Fruit fly (Drosophila melanogaster) whole organism, embryonic: ENCODE data around the gene NdufV3.

ENCODE experiments used
- Atf-2 ChIP-seq: fragments of 200-800 bp; sonication (Bioruptor generic); optimal IDR thresholded peaks from 2 replicates; lab custom pipeline; 2016; ENCODE audit warnings: missing biosample characterization, missing genetic modification characterization
- BEAF-32 ChIP-seq: fragments of 200-800 bp; sonication (Bioruptor generic); optimal IDR thresholded peaks from 3 replicates; lab custom pipeline; 2017; ENCODE audit warnings: missing biosample characterization, missing genetic modification characterization, mild to moderate bottlenecking, moderate library complexity, missing genetic modification reagents
- CG1024 ChIP-seq: fragments of 200-800 bp; sonication (Bioruptor generic); IDR thresholded peaks from 2 replicates; pipeline ENCODE4 v1.3.6; 2022; ENCODE audit warnings: missing biosample characterization, missing genetic modification characterization
- CG10321 ChIP-seq: fragments of 200-800 bp; sonication (Bioruptor generic); IDR thresholded peaks from 2 replicates; pipeline ENCODE4 v1.3.6; 2022; ENCODE audit warnings: missing biosample characterization, missing genetic modification characterization
- CG10654 ChIP-seq: fragments of 200-800 bp; sonication (Bioruptor generic); optimal IDR thresholded peaks from 2 replicates; lab custom pipeline; 2016; ENCODE audit warnings: missing biosample characterization, missing genetic modification characterization
- CG11504 ChIP-seq: fragments of 200-800 bp; sonication (Bioruptor generic); optimal IDR thresholded peaks from 3 replicates; lab custom pipeline; 2019; ENCODE audit warnings: missing biosample characterization, mild to moderate bottlenecking, missing genetic modification characterization, moderate library complexity
- CG17186 ChIP-seq: fragments of 200-800 bp; sonication (Bioruptor generic); optimal IDR thresholded peaks from 3 replicates; lab custom pipeline; 2017; ENCODE audit warnings: missing biosample characterization, missing genetic modification reagents, missing genetic modification characterization
- CG17361 ChIP-seq: fragments of 200-800 bp; sonication (Bioruptor generic); IDR thresholded peaks from 3 replicates; pipeline ENCODE4 v1.3.6; 2022; ENCODE audit warnings: missing biosample characterization, missing genetic modification characterization
- CG2129 ChIP-seq: fragments of 200-800 bp; sonication (Bioruptor generic); IDR thresholded peaks from 2 replicates; pipeline ENCODE4 v1.3.6; 2022; ENCODE audit warnings: missing biosample characterization, missing genetic modification characterization; ENCODE audit not compliant: partially characterized antibody
- CG31388 ChIP-seq: fragments of 200-800 bp; sonication (Bioruptor generic); optimal IDR thresholded peaks from 2 replicates; lab custom pipeline; 2016; ENCODE audit warnings: missing biosample characterization, missing genetic modification characterization
- CG3163 ChIP-seq: fragments of 200-800 bp; sonication (Bioruptor generic); optimal IDR thresholded peaks from 3 replicates; lab custom pipeline; 2016; ENCODE audit warnings: missing biosample characterization, missing genetic modification characterization
- CG3407 ChIP-seq: fragments of 200-800 bp; sonication (Bioruptor generic); optimal IDR thresholded peaks from 2 replicates; lab custom pipeline; 2018; ENCODE audit warnings: missing biosample characterization, mild to moderate bottlenecking, missing genetic modification characterization
- CG3838 ChIP-seq: fragments of 200-800 bp; sonication (Bioruptor generic); optimal IDR thresholded peaks from 3 replicates; lab custom pipeline; 2016; ENCODE audit warnings: missing biosample characterization, missing genetic modification characterization
- CG4328 ChIP-seq: fragments of 200-800 bp; sonication (Bioruptor generic); optimal IDR thresholded peaks from 3 replicates; lab custom pipeline; 2017; ENCODE audit warnings: missing biosample characterization, missing genetic modification reagents, missing genetic modification characterization
- CG4424 ChIP-seq: fragments of 200-800 bp; sonication (Bioruptor generic); optimal IDR thresholded peaks from 3 replicates; lab custom pipeline; 2016; ENCODE audit warnings: missing biosample characterization, missing genetic modification characterization
- CG5180 ChIP-seq: fragments of 200-800 bp; sonication (Bioruptor generic); optimal IDR thresholded peaks from 3 replicates; lab custom pipeline; 2017; ENCODE audit warnings: missing biosample characterization, missing genetic modification characterization, mild to moderate bottlenecking, moderate library complexity, missing genetic modification reagents
- CG5245 ChIP-seq: fragments of 200-800 bp; sonication (Bioruptor generic); optimal IDR thresholded peaks from 3 replicates; lab custom pipeline; 2016; ENCODE audit warnings: missing biosample characterization, missing genetic modification characterization
- CG9437 ChIP-seq: fragments of 200-800 bp; sonication (Bioruptor generic); optimal IDR thresholded peaks from 2 replicates; lab custom pipeline; 2018; ENCODE audit warnings: missing biosample characterization, mild to moderate bottlenecking, missing genetic modification characterization
- CG9932 ChIP-seq: fragments of 200-800 bp; sonication (Bioruptor generic); IDR thresholded peaks from 2 replicates; pipeline ENCODE4 v1.3.6; 2022; ENCODE audit warnings: missing biosample characterization, missing genetic modification characterization
- Dll ChIP-seq: fragments of 200-800 bp; sonication (Bioruptor generic); IDR thresholded peaks from 4 replicates; pipeline ENCODE4 v1.3.6; 2022; ENCODE audit warnings: missing biosample characterization, missing genetic modification characterization; ENCODE audit not compliant: partially characterized antibody
- Doc2 ChIP-seq: fragments of 200-800 bp; sonication (Bioruptor generic); IDR thresholded peaks from 2 replicates; pipeline ENCODE4 v1.3.6; 2022; ENCODE audit warnings: missing biosample characterization, missing genetic modification characterization
- Dref ChIP-seq: fragments of 200-800 bp; sonication (Bioruptor generic); IDR thresholded peaks from 2 replicates; pipeline ENCODE4 v1.3.6; 2022; ENCODE audit warnings: missing biosample characterization, missing genetic modification characterization
- Drgx ChIP-seq: fragments of 200-800 bp; sonication (Bioruptor generic); IDR thresholded peaks from 2 replicates; pipeline ENCODE4 v1.3.6; 2022; ENCODE audit warnings: missing biosample characterization, missing genetic modification characterization
- E2f1 ChIP-seq: fragments of 200-800 bp; sonication (Bioruptor generic); IDR thresholded peaks from 2 replicates; pipeline ENCODE4 v1.3.6; 2022; ENCODE audit warnings: missing biosample characterization, missing genetic modification characterization
- Jarid2 ChIP-seq: fragments of 200-800 bp; sonication (Bioruptor generic); optimal IDR thresholded peaks from 3 replicates; lab custom pipeline; 2017; ENCODE audit warnings: mild to moderate bottlenecking, missing biosample characterization, missing genetic modification reagents, missing genetic modification characterization
- MBD-R2 ChIP-seq: fragments of 200-800 bp; sonication (Bioruptor generic); IDR thresholded peaks from 2 replicates; pipeline ENCODE4 v1.3.6; 2022; ENCODE audit warnings: missing biosample characterization, missing genetic modification characterization
- Mad ChIP-seq: fragments of 200-800 bp; sonication (Bioruptor generic); optimal IDR thresholded peaks from 2 replicates; lab custom pipeline; 2016; ENCODE audit warnings: missing biosample characterization, missing genetic modification characterization
- Scr ChIP-seq: fragments of 200-800 bp; sonication (Bioruptor generic); IDR thresholded peaks from 2 replicates; pipeline ENCODE4 v1.3.6; 2022; ENCODE audit warnings: missing biosample characterization, missing genetic modification characterization; ENCODE audit not compliant: partially characterized antibody
- al ChIP-seq: fragments of 200-800 bp; sonication (Bioruptor generic); IDR thresholded peaks from 2 replicates; pipeline ENCODE4 v1.3.6; 2022; ENCODE audit warnings: missing biosample characterization, missing genetic modification characterization
- ase ChIP-seq: fragments of 200-800 bp; sonication (Bioruptor generic); IDR thresholded peaks from 3 replicates; pipeline ENCODE4 v1.3.6; 2022; ENCODE audit warnings: missing biosample characterization, missing genetic modification characterization
- cad ChIP-seq: fragments of >200 bp; optimal IDR thresholded peaks from 2 replicates; lab custom pipeline; 2017; ENCODE audit warnings: missing biosample characterization, missing genetic modification characterization
- crp ChIP-seq, 2 experiments: fragments of 200-800 bp; sonication (Bioruptor generic); optimal IDR thresholded peaks; 2 replicates in 1 of 2; 3 replicates in 1 of 2; lab custom pipeline; 2017; ENCODE audit warnings: missing biosample characterization in 2 of 2, missing genetic modification characterization in 2 of 2, mild to moderate bottlenecking in 1 of 2, moderate library complexity in 1 of 2
- dysf ChIP-seq: fragments of 200-800 bp; sonication (Bioruptor generic); IDR thresholded peaks from 3 replicates; pipeline ENCODE4 v1.3.6; 2022; ENCODE audit warnings: missing biosample characterization, missing genetic modification characterization
- fd3F ChIP-seq: fragments of 200-800 bp; sonication (Bioruptor generic); optimal IDR thresholded peaks from 2 replicates; lab custom pipeline; 2018; ENCODE audit warnings: missing biosample characterization, mild to moderate bottlenecking, missing genetic modification characterization, moderate library complexity
- fd64A ChIP-seq: fragments of 200-800 bp; sonication (Bioruptor generic); optimal IDR thresholded peaks from 3 replicates; lab custom pipeline; 2018; ENCODE audit warnings: missing biosample characterization, mild to moderate bottlenecking, missing genetic modification characterization
- grn ChIP-seq: fragments of 200-800 bp; sonication (Bioruptor generic); optimal IDR thresholded peaks from 3 replicates; lab custom pipeline; 2017; ENCODE audit warnings: missing biosample characterization, missing genetic modification characterization
- gsb-n ChIP-seq: fragments of 200-800 bp; sonication (Bioruptor generic); optimal IDR thresholded peaks from 3 replicates; lab custom pipeline; 2018; ENCODE audit warnings: missing biosample characterization, mild to moderate bottlenecking, missing genetic modification characterization
- pho ChIP-seq: fragments of 200-800 bp; sonication (Bioruptor generic); optimal IDR thresholded peaks from 2 replicates; lab custom pipeline; 2016; ENCODE audit warnings: missing biosample characterization, missing genetic modification characterization
- pzg ChIP-seq: fragments of 200-800 bp; sonication (Bioruptor generic); optimal IDR thresholded peaks from 3 replicates; lab custom pipeline; 2018; ENCODE audit warnings: missing biosample characterization, mild to moderate bottlenecking, missing genetic modification characterization, moderate library complexity
- rib ChIP-seq: fragments of 200-800 bp; sonication (Bioruptor generic); IDR thresholded peaks from 2 replicates; pipeline ENCODE4 v1.3.6; 2022; ENCODE audit warnings: missing biosample characterization, missing genetic modification characterization
- sens ChIP-seq: fragments of 200-800 bp; sonication (Bioruptor generic); peaks from one replicate; lab custom pipeline; 2016; ENCODE audit warnings: missing biosample characterization, missing genetic modification characterization
- sna ChIP-seq: fragments of 200-800 bp; sonication (Bioruptor generic); IDR thresholded peaks from 2 replicates; pipeline ENCODE4 v1.3.6; 2022; ENCODE audit warnings: missing biosample characterization, missing genetic modification characterization; ENCODE audit not compliant: partially characterized antibody
- stwl ChIP-seq: fragments of 200-800 bp; sonication (Bioruptor generic); optimal IDR thresholded peaks from 3 replicates; lab custom pipeline; 2018; ENCODE audit warnings: missing biosample characterization, mild to moderate bottlenecking, missing genetic modification characterization, moderate library complexity
- tap ChIP-seq: fragments of 200-800 bp; optimal IDR thresholded peaks from 3 replicates; lab custom pipeline; 2019; ENCODE audit warnings: missing biosample characterization, mild to moderate bottlenecking, missing genetic modification characterization, moderate library complexity
- trem ChIP-seq: fragments of 200-800 bp; optimal IDR thresholded peaks from 3 replicates; lab custom pipeline; 2019; ENCODE audit warnings: missing biosample characterization, mild to moderate bottlenecking, missing genetic modification characterization, moderate library complexity
- vnd ChIP-seq: fragments of 200-800 bp; sonication (Bioruptor generic); IDR thresholded peaks from 3 replicates; pipeline ENCODE4 v1.3.6; 2022; ENCODE audit warnings: missing biosample characterization, missing genetic modification characterization; ENCODE audit not compliant: partially characterized antibody
- wek ChIP-seq: fragments of 200-800 bp; sonication (Bioruptor generic); optimal IDR thresholded peaks from 3 replicates; lab custom pipeline; 2018; ENCODE audit warnings: missing biosample characterization, mild to moderate bottlenecking, missing genetic modification characterization, moderate library complexity
- wor ChIP-seq: fragments of 200-800 bp; sonication (Bioruptor generic); IDR thresholded peaks from 2 replicates; pipeline ENCODE4 v1.3.6; 2022; ENCODE audit warnings: missing biosample characterization, missing genetic modification characterization
- zen ChIP-seq: fragments of 200-800 bp; sonication (Bioruptor generic); optimal IDR thresholded peaks from 3 replicates; lab custom pipeline; 2018; ENCODE audit warnings: missing biosample characterization, mild to moderate bottlenecking, missing genetic modification characterization, moderate library complexity

The NdufV3 gene

DNA sequence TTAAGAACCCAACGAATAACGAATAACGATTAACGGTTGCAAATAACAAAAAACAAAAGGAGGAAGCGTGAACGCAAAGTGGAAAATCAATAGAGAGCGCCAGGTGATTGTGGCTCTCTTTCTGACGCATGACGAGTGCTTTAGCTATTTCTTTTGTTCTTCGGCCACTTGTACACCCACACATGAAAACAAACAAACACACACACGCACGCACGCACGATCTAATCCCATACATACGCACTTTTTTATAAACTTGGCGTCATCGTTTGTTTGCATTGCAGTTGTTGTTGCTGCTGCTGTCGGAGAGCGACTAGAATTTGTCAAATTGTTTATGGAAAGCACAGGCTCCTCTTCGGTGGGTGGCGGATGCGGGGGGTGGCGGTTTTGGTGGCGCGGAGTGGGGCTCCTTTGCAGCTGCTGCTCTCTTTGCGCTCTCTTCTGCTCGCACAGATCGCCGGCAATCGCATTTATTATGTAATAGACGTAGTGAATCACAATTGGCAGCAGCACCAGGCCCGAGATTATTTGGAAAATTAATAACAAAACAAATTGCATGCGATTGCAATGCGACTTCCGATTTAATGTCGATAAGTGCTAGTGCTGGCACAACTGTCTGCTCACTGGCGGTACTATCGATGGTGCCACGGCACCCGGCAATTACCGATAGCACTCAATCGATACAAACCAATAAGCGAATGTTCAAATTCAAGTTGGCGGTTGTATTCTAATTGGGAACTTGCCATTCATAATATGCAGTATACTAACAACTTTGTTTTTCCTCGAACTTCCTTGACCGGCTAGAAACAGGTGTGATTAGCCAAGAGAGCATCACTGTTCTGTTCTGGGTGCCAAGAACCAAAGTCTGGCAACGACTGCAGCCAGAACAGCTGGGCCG lies 10.6 kb upstream of the NdufV3 start (continued):
- TF ChIP-seq grn, result no peak
- peak; percentile 42 for TF ChIP-seq CG10654 (GFP tag; lab: Kevin White, UChicago)
- no peak for TF ChIP-seq dysf (GFP tag; lab: Robert Waterston, UW)
- TF ChIP-seq CG5245 (GFP tag; lab: Kevin White, UChicago), result no peak
- no peak for TF ChIP-seq CG10321 (GFP tag; lab: Robert Waterston, UW)
- no peak for TF ChIP-seq E2f1 (GFP tag; lab: Robert Waterston, UW)
- peak; percentile 35; the same call in 1 of the 3 replicates for TF ChIP-seq CG17361 (GFP tag; lab: Robert Waterston, UW)
- peak; percentile 26 to 86 for TF ChIP-seq crp (GFP tag; optimal IDR thresholded peaks at IDR 0.05; lab: Kevin White, UChicago)
- peak; percentile 92 for TF ChIP-seq Dll (GFP tag; lab: Robert Waterston, UW)
- peak; percentile 19 for TF ChIP-seq CG4424 (GFP tag; lab: Kevin White, UChicago)
- no peak for TF ChIP-seq CG1024 (GFP tag; lab: Robert Waterston, UW)
- TF ChIP-seq sna, result peak; percentile 83
- peak; percentile 54 for TF ChIP-seq stwl
- TF ChIP-seq gsb-n (tag; lab: Kevin White, UChicago), result no peak
- peak; percentile 91 for TF ChIP-seq vnd (GFP tag; lab: Robert Waterston, UW)
- peak; percentile 16 for TF ChIP-seq fd3F (GFP tag; lab: Kevin White, UChicago)
- no peak for TF ChIP-seq wor (GFP tag; lab: Robert Waterston, UW)
- no peak for TF ChIP-seq CG5180 (GFP tag; lab: Kevin White, UChicago)
- no peak for TF ChIP-seq CG3407 (GFP tag; lab: Kevin White, UChicago)
- no peak for TF ChIP-seq rib
- no peak for TF ChIP-seq ase (GFP tag; lab: Robert Waterston, UW)
- TF ChIP-seq Mad (GFP tag; lab: Kevin White, UChicago), result no peak
- TF ChIP-seq CG9437, result no peak
- TF ChIP-seq CG11504, result peak; percentile 48
- no peak for TF ChIP-seq Doc2 (GFP tag; lab: Robert Waterston, UW)
- no peak for TF ChIP-seq CG31388 (GFP tag; lab: Kevin White, UChicago)
- TF ChIP-seq Drgx (GFP tag; lab: Robert Waterston, UW), result no peak
- peak; percentile 93 for TF ChIP-seq BEAF-32 (GFP tag; lab: Kevin White, UChicago)
- TF ChIP-seq MBD-R2 (GFP tag; lab: Robert Waterston, UW), result peak; percentile 59
- peak; percentile 91 for TF ChIP-seq pzg (GFP tag; lab: Kevin White, UChicago)
- no peak for TF ChIP-seq tap (tag; lab: Kevin White, UChicago)
- TF ChIP-seq CG17186, result peak; percentile 71
- TF ChIP-seq CG2129, result peak; percentile 61
- TF ChIP-seq pho (GFP tag; lab: Kevin White, UChicago), result peak; percentile 53
- peak; percentile 42 for TF ChIP-seq CG3163 (GFP tag; lab: Kevin White, UChicago)
- no peak for TF ChIP-seq fd64A (GFP tag; lab: Kevin White, UChicago)
- peak; percentile 87 for TF ChIP-seq Dref (GFP tag; lab: Robert Waterston, UW)
- peak; percentile 15 for TF ChIP-seq CG4328 (GFP tag; lab: Kevin White, UChicago)
- TF ChIP-seq trem (tag; lab: Kevin White, UChicago), result peak; percentile 75
- TF ChIP-seq Scr, result peak; percentile 91
- peak; percentile 88 for TF ChIP-seq sens (GFP tag; lab: Kevin White, UChicago)
- peak; percentile 55 for TF ChIP-seq Atf-2
- no peak for TF ChIP-seq Jarid2 (GFP tag; lab: Kevin White, UChicago)
- peak; percentile 78 for TF ChIP-seq CG9932
- TF ChIP-seq wek (GFP tag; lab: Kevin White, UChicago), result no peak
- peak; percentile 49 for TF ChIP-seq al (GFP tag; lab: Robert Waterston, UW)
- no peak for TF ChIP-seq cad (GFP tag; lab: Kevin White, UChicago)
- TF ChIP-seq zen (tag; lab: Kevin White, UChicago), result peak; percentile 41
- peak; percentile 1 for TF ChIP-seq CG3838
